Worm (Caenorhabditis elegans): Measurements from ENCODE around the gene T13B5.9.

ce11 chrII:1104409-1104808, at the start of gene T13B5.9:
- TF ChIP-seq alr-1 (tag; optimal IDR thresholded peaks at IDR 0.05) (no peak), mdl-1 (tag; optimal IDR thresholded peaks at IDR 0.05) (no peak), snpc-4 (tag; optimal IDR thresholded peaks at IDR 0.05) (no peak), nhr-77 (tag; optimal IDR thresholded peaks at IDR 0.05) (no peak), nhr-12 (tag; optimal IDR thresholded peaks at IDR 0.05) (no peak), ztf-4 (tag; optimal IDR thresholded peaks at IDR 0.05) (no peak)
